Fruit fly (Drosophila melanogaster) whole organism, embryonic: ENCODE measurements around the gene Jon99Fii.

ENCODE experiments used
- Atf3 ChIP-seq: fragments of 200-800 bp; sonication (Bioruptor generic); optimal IDR thresholded peaks from 3 replicates; lab custom pipeline; 2016; ENCODE audit warnings: missing biosample characterization, missing genetic modification characterization
- CG12942 ChIP-seq: fragments of 200-800 bp; sonication (Bioruptor generic); optimal IDR thresholded peaks from 3 replicates; lab custom pipeline; 2016; ENCODE audit warnings: missing biosample characterization, missing genetic modification characterization
- CG13123 ChIP-seq: fragments of 200-800 bp; sonication (Bioruptor generic); optimal IDR thresholded peaks from 2 replicates; lab custom pipeline; 2016; ENCODE audit warnings: missing biosample characterization, missing genetic modification characterization
- CG13424 ChIP-seq: fragments of 200-800 bp; sonication (Bioruptor generic); optimal IDR thresholded peaks from 2 replicates; lab custom pipeline; 2019; ENCODE audit warnings: missing biosample characterization, mild to moderate bottlenecking, missing genetic modification characterization, moderate library complexity
- CG13894 ChIP-seq: fragments of 200-800 bp; sonication (Bioruptor generic); optimal IDR thresholded peaks from 3 replicates; lab custom pipeline; 2018; ENCODE audit warnings: missing biosample characterization, mild to moderate bottlenecking, missing genetic modification characterization, moderate library complexity
- CG14050 ChIP-seq: fragments of 200-800 bp; sonication (Bioruptor generic); IDR thresholded peaks from 3 replicates; pipeline ENCODE4 v1.3.6; 2022; ENCODE audit warnings: missing biosample characterization, missing genetic modification characterization
- CG15073 ChIP-seq: fragments of 200-800 bp; sonication (Bioruptor generic); optimal IDR thresholded peaks from 2 replicates; lab custom pipeline; 2016; ENCODE audit warnings: missing biosample characterization, missing genetic modification characterization
- CG17359 ChIP-seq: fragments of 200-800 bp; sonication (Bioruptor generic); optimal IDR thresholded peaks from 3 replicates; lab custom pipeline; 2018; ENCODE audit warnings: missing biosample characterization, mild to moderate bottlenecking, missing genetic modification characterization, moderate library complexity
- CG17361 ChIP-seq: fragments of 200-800 bp; sonication (Bioruptor generic); IDR thresholded peaks from 3 replicates; pipeline ENCODE4 v1.3.6; 2022; ENCODE audit warnings: missing biosample characterization, missing genetic modification characterization
- CG18262 ChIP-seq: fragments of 200-800 bp; optimal IDR thresholded peaks from 3 replicates; lab custom pipeline; 2019; ENCODE audit warnings: missing biosample characterization, mild to moderate bottlenecking, missing genetic modification characterization, moderate library complexity
- CG2712 ChIP-seq: fragments of 200-800 bp; optimal IDR thresholded peaks from 3 replicates; lab custom pipeline; 2019; ENCODE audit warnings: missing biosample characterization, mild to moderate bottlenecking, missing genetic modification characterization, moderate library complexity
- CG30403 ChIP-seq: fragments of 200-800 bp; sonication (Bioruptor generic); optimal IDR thresholded peaks from 3 replicates; lab custom pipeline; 2016; ENCODE audit warnings: missing biosample characterization, missing genetic modification characterization
- CG33213 ChIP-seq: fragments of 200-800 bp; sonication (Bioruptor generic); optimal IDR thresholded peaks from 3 replicates; lab custom pipeline; 2016; ENCODE audit warnings: missing biosample characterization, missing genetic modification characterization
- CG4424 ChIP-seq: fragments of 200-800 bp; sonication (Bioruptor generic); optimal IDR thresholded peaks from 3 replicates; lab custom pipeline; 2016; ENCODE audit warnings: missing biosample characterization, missing genetic modification characterization
- CG4617 ChIP-seq: fragments of 200-800 bp; sonication (Bioruptor generic); optimal IDR thresholded peaks from 3 replicates; lab custom pipeline; 2016; ENCODE audit warnings: missing biosample characterization, missing genetic modification characterization, borderline replicate concordance
- CG5180 ChIP-seq: fragments of 200-800 bp; sonication (Bioruptor generic); optimal IDR thresholded peaks from 3 replicates; lab custom pipeline; 2017; ENCODE audit warnings: missing biosample characterization, missing genetic modification characterization, mild to moderate bottlenecking, moderate library complexity, missing genetic modification reagents
- CG6654 ChIP-seq: fragments of 200-800 bp; sonication (Bioruptor generic); optimal IDR thresholded peaks from 2 replicates; lab custom pipeline; 2017; ENCODE audit warnings: missing biosample characterization, mild to moderate bottlenecking, missing genetic modification characterization
- CG6683 ChIP-seq: fragments of 200-800 bp; sonication (Bioruptor generic); optimal IDR thresholded peaks from 2 replicates; lab custom pipeline; 2017; ENCODE audit warnings: missing biosample characterization, mild to moderate bottlenecking, missing genetic modification characterization, missing genetic modification reagents
- CG8765 ChIP-seq: fragments of 200-800 bp; sonication (Bioruptor generic); IDR thresholded peaks from 2 replicates; pipeline ENCODE4 v1.3.6; 2022; ENCODE audit warnings: missing biosample characterization, missing genetic modification characterization
- CG9727 ChIP-seq: fragments of 200-800 bp; sonication (Bioruptor generic); optimal IDR thresholded peaks from 3 replicates; lab custom pipeline; 2017; ENCODE audit warnings: missing biosample characterization, mild to moderate bottlenecking, missing genetic modification characterization
- CG9876 ChIP-seq: fragments of 200-800 bp; sonication (Bioruptor generic); optimal IDR thresholded peaks from 2 replicates; lab custom pipeline; 2016; ENCODE audit warnings: missing biosample characterization, missing genetic modification characterization
- D19B ChIP-seq: fragments of 200-800 bp; sonication (Bioruptor generic); optimal IDR thresholded peaks from 2 replicates; lab custom pipeline; 2017; ENCODE audit warnings: missing biosample characterization, mild to moderate bottlenecking, missing genetic modification characterization
- Dll ChIP-seq: fragments of 200-800 bp; sonication (Bioruptor generic); IDR thresholded peaks from 4 replicates; pipeline ENCODE4 v1.3.6; 2022; ENCODE audit warnings: missing biosample characterization, missing genetic modification characterization; ENCODE audit not compliant: partially characterized antibody
- H15 ChIP-seq: fragments of 200-800 bp; sonication (Bioruptor generic); IDR thresholded peaks from 3 replicates; pipeline ENCODE4 v1.3.6; 2022; ENCODE audit warnings: missing biosample characterization, missing genetic modification characterization
- HLHmδ ChIP-seq: fragments of 200-800 bp; sonication (Bioruptor generic); optimal IDR thresholded peaks from 2 replicates; lab custom pipeline; 2018; ENCODE audit warnings: missing biosample characterization, mild to moderate bottlenecking, missing genetic modification characterization, moderate library complexity
- Lpt ChIP-seq: fragments of >200 bp; optimal IDR thresholded peaks from 2 replicates; lab custom pipeline; 2018; ENCODE audit warnings: missing biosample characterization, missing genetic modification characterization
- Med ChIP-seq: fragments of 200-800 bp; sonication (Bioruptor generic); peaks from one replicate; lab custom pipeline; 2016; ENCODE audit warnings: missing biosample characterization, missing genetic modification characterization, mild to moderate bottlenecking, inconsistent platforms, moderate library complexity
- Spps ChIP-seq: fragments of 200-800 bp; sonication (Bioruptor generic); optimal IDR thresholded peaks from 2 replicates; lab custom pipeline; 2018; ENCODE audit warnings: missing biosample characterization, mild to moderate bottlenecking, missing genetic modification characterization
- Sry-β ChIP-seq: fragments of 200-800 bp; sonication (Bioruptor generic); optimal IDR thresholded peaks from 2 replicates; lab custom pipeline; 2018; ENCODE audit warnings: missing biosample characterization, mild to moderate bottlenecking, missing genetic modification characterization, moderate library complexity
- ato ChIP-seq: fragments of 200-800 bp; sonication (Bioruptor generic); IDR thresholded peaks from 2 replicates; pipeline ENCODE4 v1.3.6; 2022; ENCODE audit warnings: missing biosample characterization, missing genetic modification characterization; ENCODE audit not compliant: partially characterized antibody
- chinmo ChIP-seq: fragments of 200-800 bp; sonication (Bioruptor generic); IDR thresholded peaks from 4 replicates; pipeline ENCODE4 v1.3.6; 2022; ENCODE audit warnings: missing biosample characterization, missing genetic modification characterization; ENCODE audit not compliant: partially characterized antibody
- corto ChIP-seq: fragments of 200-800 bp; sonication (Bioruptor generic); optimal IDR thresholded peaks from 2 replicates; lab custom pipeline; 2016; ENCODE audit warnings: missing biosample characterization, mild to moderate bottlenecking, missing genetic modification characterization, moderate library complexity
- crc ChIP-seq: fragments of 200-800 bp; sonication (Bioruptor generic); optimal IDR thresholded peaks from 2 replicates; lab custom pipeline; 2016; ENCODE audit warnings: missing biosample characterization, missing genetic modification characterization
- dmrt11E ChIP-seq: fragments of 200-800 bp; sonication (Bioruptor generic); optimal IDR thresholded peaks from 3 replicates; lab custom pipeline; 2018; ENCODE audit warnings: missing biosample characterization, mild to moderate bottlenecking, missing genetic modification characterization, moderate library complexity
- ewg ChIP-seq: fragments of 200-800 bp; sonication (Bioruptor generic); optimal IDR thresholded peaks from 3 replicates; lab custom pipeline; 2017; ENCODE audit warnings: mild to moderate bottlenecking, missing biosample characterization, missing genetic modification reagents, missing genetic modification characterization
- exex ChIP-seq: fragments of 200-800 bp; sonication (Bioruptor generic); optimal IDR thresholded peaks from 4 replicates; lab custom pipeline; 2018; ENCODE audit warnings: missing biosample characterization, mild to moderate bottlenecking, missing genetic modification characterization, moderate library complexity
- ind ChIP-seq: fragments of 200-800 bp; sonication (Bioruptor generic); optimal IDR thresholded peaks from 3 replicates; lab custom pipeline; 2016; ENCODE audit warnings: missing biosample characterization, missing genetic modification characterization
- kah ChIP-seq: fragments of 200-800 bp; sonication (Bioruptor generic); optimal IDR thresholded peaks from 2 replicates; lab custom pipeline; 2018; ENCODE audit warnings: missing biosample characterization, mild to moderate bottlenecking, missing genetic modification characterization
- kni ChIP-seq: fragments of 200-800 bp; sonication (Bioruptor generic); optimal IDR thresholded peaks from 3 replicates; lab custom pipeline; 2017; ENCODE audit warnings: mild to moderate bottlenecking, missing biosample characterization, missing genetic modification reagents, missing genetic modification characterization
- lola ChIP-seq, 3 experiments: fragments of >200 bp in 2 of 3; fragments of 200-800 bp in 1 of 3; sonication (Bioruptor generic) in 1 of 3; optimal IDR thresholded peaks; 2 replicates each; lab custom pipeline; 2017 to 2019; ENCODE audit warnings: missing biosample characterization in 3 of 3, missing genetic modification characterization in 3 of 3, mild to moderate bottlenecking in 1 of 3, moderate library complexity in 1 of 3
- mam ChIP-seq: fragments of 200-800 bp; sonication (Bioruptor generic); optimal IDR thresholded peaks from 3 replicates; lab custom pipeline; 2016; ENCODE audit warnings: missing biosample characterization, missing genetic modification characterization
- nerfin-1 ChIP-seq: fragments of 200-800 bp; sonication (Bioruptor generic); optimal IDR thresholded peaks from 3 replicates; lab custom pipeline; 2019; ENCODE audit warnings: missing biosample characterization, mild to moderate bottlenecking, missing genetic modification characterization, moderate library complexity
- pros ChIP-seq: fragments of 200-800 bp; sonication (Bioruptor generic); optimal IDR thresholded peaks from 3 replicates; lab custom pipeline; 2019; ENCODE audit warnings: missing biosample characterization, mild to moderate bottlenecking, missing genetic modification characterization, moderate library complexity
- rib ChIP-seq: fragments of 200-800 bp; sonication (Bioruptor generic); IDR thresholded peaks from 2 replicates; pipeline ENCODE4 v1.3.6; 2022; ENCODE audit warnings: missing biosample characterization, missing genetic modification characterization
- sd ChIP-seq: fragments of 200-800 bp; sonication (Bioruptor generic); optimal IDR thresholded peaks from 3 replicates; lab custom pipeline; 2018; ENCODE audit warnings: missing biosample characterization, mild to moderate bottlenecking, missing genetic modification characterization, moderate library complexity
- sens ChIP-seq: fragments of 200-800 bp; sonication (Bioruptor generic); peaks from one replicate; lab custom pipeline; 2016; ENCODE audit warnings: missing biosample characterization, missing genetic modification characterization
- sisA ChIP-seq: fragments of 200-800 bp; sonication (Bioruptor generic); IDR thresholded peaks from 2 replicates; pipeline ENCODE4 v1.3.6; 2022; ENCODE audit warnings: missing biosample characterization, missing genetic modification characterization
- slp2 ChIP-seq: fragments of 200-800 bp; sonication (Bioruptor generic); optimal IDR thresholded peaks from 2 replicates; lab custom pipeline; 2016; ENCODE audit warnings: missing biosample characterization, missing genetic modification characterization
- toy ChIP-seq: fragments of 200-800 bp; sonication (Bioruptor generic); IDR thresholded peaks from 2 replicates; pipeline ENCODE4 v1.3.6; 2022; ENCODE audit warnings: missing biosample characterization, missing genetic modification characterization
- usp ChIP-seq: fragments of >200 bp; optimal IDR thresholded peaks from 2 replicates; lab custom pipeline; 2017; ENCODE audit warnings: missing biosample characterization, missing genetic modification characterization
- vvl ChIP-seq: fragments of 200-800 bp; sonication (Bioruptor generic); IDR thresholded peaks from 2 replicates; pipeline ENCODE4 v1.3.6; 2022; ENCODE audit warnings: missing biosample characterization, missing genetic modification characterization

Jon99Fii gene

DNA sequence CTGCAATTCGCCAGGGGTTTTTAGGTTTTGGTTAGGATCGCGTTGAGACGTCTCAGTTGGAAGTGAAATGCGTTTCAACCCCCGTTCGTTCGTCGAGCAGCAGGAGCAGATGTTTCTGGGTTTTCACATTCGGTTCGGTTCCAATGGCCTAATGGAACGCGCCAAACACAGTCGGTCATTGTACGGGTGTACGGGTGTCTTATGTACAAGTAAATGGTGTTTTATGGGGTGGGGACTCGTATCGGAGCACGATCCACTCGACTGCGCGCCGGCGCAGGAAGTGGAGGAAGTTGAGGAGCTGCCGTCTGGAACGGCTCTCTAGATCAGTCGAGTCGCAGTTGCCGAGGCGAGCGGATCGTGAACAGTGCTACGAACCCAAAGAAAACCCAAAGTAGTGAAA, 11.4 kb downstream of the Jon99Fii start, which contains the start of gene spdo (continued):
- TF ChIP-seq CG13123 (no peak), kah (no peak), CG5180 (GFP tag; lab: Kevin White, UChicago) (peak; percentile 75), CG9876 (GFP tag; lab: Kevin White, UChicago) (no peak), usp (GFP tag; lab: Kevin White, UChicago) (no peak), rib (GFP tag; lab: Robert Waterston, UW) (no peak), ewg (peak; percentile 15), HLHmδ (GFP tag; lab: Kevin White, UChicago) (peak; percentile 61), CG14050 (GFP tag; lab: Robert Waterston, UW) (no peak), Med (GFP tag; lab: Kevin White, UChicago) (peak; percentile 34), crc (no peak), mam (GFP tag; lab: Kevin White, UChicago) (no peak), nerfin-1 (tag; lab: Kevin White, UChicago) (peak; percentile 65), corto (GFP tag; lab: Kevin White, UChicago) (no peak), kni (GFP tag; lab: Kevin White, UChicago) (peak; percentile 46), Atf3 (GFP tag; lab: Kevin White, UChicago) (no peak), pros (GFP tag; lab: Kevin White, UChicago) (peak; percentile 99), ind (no peak), CG13894 (tag; lab: Kevin White, UChicago) (no peak), CG13424 (tag; lab: Kevin White, UChicago) (no peak), CG12942 (GFP tag; lab: Kevin White, UChicago) (no peak), H15 (GFP tag; lab: Robert Waterston, UW) (no peak), CG15073 (GFP tag; lab: Kevin White, UChicago) (no peak), toy (GFP tag; lab: Robert Waterston, UW) (no peak), Dll (GFP tag; lab: Robert Waterston, UW) (no peak), exex (tag; lab: Kevin White, UChicago) (no peak), CG8765 (GFP tag; lab: Robert Waterston, UW) (no peak)

dm6 chr3R:30475910-30476309, 11.8 kb downstream of the Jon99Fii start:
- no peak for TF ChIP-seq CG6654 (GFP tag; lab: Kevin White, UChicago)
- no peak for TF ChIP-seq sisA (GFP tag; lab: Robert Waterston, UW)
- no peak for TF ChIP-seq slp2 (GFP tag; lab: Kevin White, UChicago)
- no peak for TF ChIP-seq kah
- TF ChIP-seq CG17359 (tag; lab: Kevin White, UChicago): no peak
- TF ChIP-seq CG9727 (GFP tag; lab: Kevin White, UChicago): peak; percentile 15
- TF ChIP-seq CG6683 (GFP tag; lab: Kevin White, UChicago): no peak
- no peak for TF ChIP-seq sd (tag; lab: Kevin White, UChicago)
- peak; percentile 47 for TF ChIP-seq dmrt11E (tag; lab: Kevin White, UChicago)
- no peak for TF ChIP-seq CG4424 (GFP tag; lab: Kevin White, UChicago)
- peak; percentile 23 for TF ChIP-seq CG2712 (tag; lab: Kevin White, UChicago)
- no peak for TF ChIP-seq Lpt (GFP tag; lab: Kevin White, UChicago)
- TF ChIP-seq Sry-β (GFP tag; lab: Kevin White, UChicago): peak; percentile 62
- TF ChIP-seq CG30403 (GFP tag; lab: Kevin White, UChicago): peak; percentile 7
- no peak for TF ChIP-seq chinmo
- peak; percentile 24 for TF ChIP-seq D19B (GFP tag; lab: Kevin White, UChicago)
- peak in 1 of 3 experiments; percentile 38 for TF ChIP-seq lola (GFP tag; optimal IDR thresholded peaks at IDR 0.05; lab: Kevin White, UChicago)
- peak; percentile 87 for TF ChIP-seq sens (GFP tag; lab: Kevin White, UChicago)
- TF ChIP-seq CG17361 (GFP tag; lab: Robert Waterston, UW): peak; percentile 32; the same call in 1 of the 3 replicates
- TF ChIP-seq vvl (GFP tag; lab: Robert Waterston, UW): no peak
- peak; percentile 34 for TF ChIP-seq CG18262 (tag; lab: Kevin White, UChicago)
- no peak for TF ChIP-seq CG4617 (GFP tag; lab: Kevin White, UChicago)
- TF ChIP-seq Spps (tag; lab: Kevin White, UChicago): no peak
- TF ChIP-seq CG33213: no peak
- no peak for TF ChIP-seq ato (GFP tag; lab: Robert Waterston, UW)
